Fruit fly (Drosophila melanogaster) whole organism, adult: ENCODE measurements around the gene Octbeta2R.

Experiments used
- CG11617 ChIP-seq: fragments of 200-800 bp; sonication (Bioruptor generic); optimal IDR thresholded peaks from 2 replicates; lab custom pipeline; 2017; ENCODE audit warnings: mild to moderate bottlenecking, missing biosample characterization, missing genetic modification reagents, missing genetic modification characterization
- CG12768 ChIP-seq: fragments of 200-800 bp; sonication (Bioruptor generic); optimal IDR thresholded peaks from 2 replicates; lab custom pipeline; 2017; ENCODE audit warnings: missing biosample characterization, missing genetic modification characterization, mild to moderate bottlenecking, moderate library complexity, missing genetic modification reagents
- CG14711 ChIP-seq: fragments of 200-800 bp; sonication (Bioruptor generic); optimal IDR thresholded peaks from 2 replicates; lab custom pipeline; 2018; ENCODE audit warnings: missing biosample characterization, mild to moderate bottlenecking, missing genetic modification characterization, moderate library complexity
- CG1620 ChIP-seq: fragments of 200-800 bp; sonication (Bioruptor generic); optimal IDR thresholded peaks from 2 replicates; lab custom pipeline; 2016; ENCODE audit warnings: missing biosample characterization, missing genetic modification characterization
- CG33017 ChIP-seq: fragments of 200-800 bp; sonication (Bioruptor generic); optimal IDR thresholded peaks from 2 replicates; lab custom pipeline; 2018; ENCODE audit warnings: missing biosample characterization, mild to moderate bottlenecking, missing genetic modification characterization, moderate library complexity
- CG5204 ChIP-seq: fragments of 200-800 bp; sonication (Bioruptor generic); optimal IDR thresholded peaks from 2 replicates; lab custom pipeline; 2016; ENCODE audit warnings: missing biosample characterization, missing genetic modification characterization
- CG7045 ChIP-seq: fragments of 200-800 bp; sonication (Bioruptor generic); optimal IDR thresholded peaks from 2 replicates; lab custom pipeline; 2017; ENCODE audit warnings: missing biosample characterization, mild to moderate bottlenecking, missing genetic modification characterization
- CG7101 ChIP-seq: fragments of 200-800 bp; sonication (Bioruptor generic); optimal IDR thresholded peaks from 2 replicates; lab custom pipeline; 2018; ENCODE audit warnings: missing biosample characterization, mild to moderate bottlenecking, missing genetic modification characterization, moderate library complexity
- Clk ChIP-seq: fragments of 200-800 bp; sonication (Bioruptor generic); optimal IDR thresholded peaks from 2 replicates; lab custom pipeline; 2017; ENCODE audit warnings: missing biosample characterization, missing genetic modification characterization
- Crg-1 ChIP-seq: fragments of 200-800 bp; sonication (Bioruptor generic); optimal IDR thresholded peaks from 2 replicates; lab custom pipeline; 2016; ENCODE audit warnings: missing biosample characterization, missing genetic modification characterization
- Hr96 ChIP-seq: fragments of 200-800 bp; sonication (Bioruptor generic); optimal IDR thresholded peaks from 2 replicates; lab custom pipeline; 2016; ENCODE audit warnings: missing biosample characterization, missing genetic modification characterization
- Mnt ChIP-seq: fragments of 200-800 bp; sonication (Bioruptor generic); optimal IDR thresholded peaks from 2 replicates; lab custom pipeline; 2016; ENCODE audit warnings: missing biosample characterization, mild to moderate bottlenecking, missing genetic modification characterization
- bab1 ChIP-seq: fragments of 200-800 bp; sonication (Bioruptor generic); optimal IDR thresholded peaks from 3 replicates; lab custom pipeline; 2019; ENCODE audit warnings: missing biosample characterization, mild to moderate bottlenecking, missing genetic modification characterization, moderate library complexity
- cic ChIP-seq: fragments of 200-800 bp; sonication (Bioruptor generic); optimal IDR thresholded peaks from 2 replicates; lab custom pipeline; 2017; ENCODE audit warnings: missing biosample characterization, mild to moderate bottlenecking, missing genetic modification characterization, moderate library complexity
- cnc ChIP-seq, 2 experiments: fragments of >200 bp; optimal IDR thresholded peaks; 2 replicates each; lab custom pipeline; 2017
- kay ChIP-seq: fragments of 200-800 bp; sonication (Bioruptor generic); peaks from one replicate; lab custom pipeline; 2016; ENCODE audit warnings: missing biosample characterization, missing genetic modification characterization, borderline replicate concordance
- ovo ChIP-seq: fragments of 200-800 bp; sonication (Bioruptor generic); optimal IDR thresholded peaks from 2 replicates; lab custom pipeline; 2016; ENCODE audit warnings: missing biosample characterization, missing genetic modification characterization
- pad ChIP-seq: fragments of 200-800 bp; sonication (Bioruptor generic); optimal IDR thresholded peaks from 3 replicates; lab custom pipeline; 2017; ENCODE audit warnings: missing biosample characterization, missing genetic modification characterization, mild to moderate bottlenecking, moderate library complexity, missing genetic modification reagents
- tj ChIP-seq: fragments of 200-800 bp; sonication (Bioruptor generic); optimal IDR thresholded peaks from 3 replicates; lab custom pipeline; 2017; ENCODE audit warnings: missing biosample characterization, mild to moderate bottlenecking, missing genetic modification characterization, moderate library complexity
- toe ChIP-seq: fragments of 200-800 bp; sonication (Bioruptor generic); optimal IDR thresholded peaks from 2 replicates; lab custom pipeline; 2016; ENCODE audit warnings: missing biosample characterization, missing genetic modification characterization

The Octbeta2R gene

dm6 chr3R:12626674-12627382 is 31.3 kb upstream of the Octbeta2R start:
- TF ChIP-seq pad (GFP tag; lab: Kevin White, UChicago): no peak
- no peak for TF ChIP-seq CG7101
- TF ChIP-seq Mnt (GFP tag; lab: Kevin White, UChicago): peak; percentile 54
- TF ChIP-seq CG1620: no peak
- peak; percentile 2 for TF ChIP-seq Hr96 (GFP tag; lab: Kevin White, UChicago)
- TF ChIP-seq toe: peak; percentile 32
- peak; percentile 19 for TF ChIP-seq cic (GFP tag; lab: Kevin White, UChicago)
- TF ChIP-seq CG12768 (GFP tag; lab: Kevin White, UChicago): peak; percentile 3
- TF ChIP-seq ovo: no peak

dm6 chr3R:12624913-12625312 is 29.4 kb upstream of the Octbeta2R start:
- no peak for TF ChIP-seq tj (GFP tag; lab: Kevin White, UChicago)
- TF ChIP-seq CG11617 (GFP tag; lab: Kevin White, UChicago): no peak
- no peak for TF ChIP-seq bab1 (GFP tag; lab: Kevin White, UChicago)
- no peak for TF ChIP-seq CG12768 (GFP tag; lab: Kevin White, UChicago)
- no peak for TF ChIP-seq Mnt (GFP tag; lab: Kevin White, UChicago)
- TF ChIP-seq kay: no peak
- TF ChIP-seq cnc (optimal IDR thresholded peaks at IDR 0.05; lab: Kevin White, UChicago): no peak
- TF ChIP-seq CG1620: no peak
- TF ChIP-seq cic (GFP tag; lab: Kevin White, UChicago): no peak
- no peak for TF ChIP-seq toe
- no peak for TF ChIP-seq CG33017
- no peak for TF ChIP-seq Crg-1

dm6 chr3R:12622778-12623177 is 27.3 kb upstream of the Octbeta2R start:
- no peak for TF ChIP-seq Crg-1
- no peak for TF ChIP-seq bab1 (GFP tag; lab: Kevin White, UChicago)
- no peak for TF ChIP-seq pad (GFP tag; lab: Kevin White, UChicago)
- TF ChIP-seq toe: no peak
- no peak for TF ChIP-seq Clk (GFP tag; lab: Kevin White, UChicago)
- TF ChIP-seq CG33017: no peak
- TF ChIP-seq CG14711 (tag; lab: Kevin White, UChicago): no peak

- no peak for TF ChIP-seq kay
- no peak for TF ChIP-seq Mnt (GFP tag; lab: Kevin White, UChicago)
- no peak for TF ChIP-seq tj (GFP tag; lab: Kevin White, UChicago)
- TF ChIP-seq Clk (GFP tag; lab: Kevin White, UChicago): no peak
- TF ChIP-seq CG7101: no peak
- no peak for TF ChIP-seq CG12768 (GFP tag; lab: Kevin White, UChicago)
- no peak for TF ChIP-seq cic (GFP tag; lab: Kevin White, UChicago)
- TF ChIP-seq pad (GFP tag; lab: Kevin White, UChicago): no peak
- TF ChIP-seq CG5204 (GFP tag; lab: Kevin White, UChicago): no peak
- TF ChIP-seq CG1620: no peak
Observed at dm6 chr3R:12615553-12615952, 20.0 kb upstream of the Octbeta2R start.

dm6 chr3R:12611973-12612372 is 16.4 kb upstream of the Octbeta2R start:
- TF ChIP-seq CG1620: no peak
- no peak for TF ChIP-seq tj (GFP tag; lab: Kevin White, UChicago)
- no peak for TF ChIP-seq Mnt (GFP tag; lab: Kevin White, UChicago)
- TF ChIP-seq Hr96 (GFP tag; lab: Kevin White, UChicago): no peak
- no peak for TF ChIP-seq Crg-1
- no peak for TF ChIP-seq CG7101
- no peak for TF ChIP-seq toe
- TF ChIP-seq CG11617 (GFP tag; lab: Kevin White, UChicago): no peak
- TF ChIP-seq CG5204 (GFP tag; lab: Kevin White, UChicago): no peak

- TF ChIP-seq Mnt (GFP tag; lab: Kevin White, UChicago) (no peak), toe (no peak), CG7045 (GFP tag; lab: Kevin White, UChicago) (no peak), CG1620 (no peak), ovo (no peak), Crg-1 (no peak)
Observed at dm6 chr3R:12595890-12596215, 328 bp upstream of the Octbeta2R start.

dm6 chr3R:12591672-12592071 is 3.9 kb downstream of the Octbeta2R start:
- TF ChIP-seq pad (GFP tag; lab: Kevin White, UChicago) (no peak), ovo (no peak), CG1620 (no peak), CG7101 (no peak), Clk (GFP tag; lab: Kevin White, UChicago) (no peak), cic (GFP tag; lab: Kevin White, UChicago) (no peak), CG12768 (GFP tag; lab: Kevin White, UChicago) (no peak), CG11617 (GFP tag; lab: Kevin White, UChicago) (no peak), Crg-1 (no peak), Hr96 (GFP tag; lab: Kevin White, UChicago) (no peak), bab1 (GFP tag; lab: Kevin White, UChicago) (no peak), CG5204 (GFP tag; lab: Kevin White, UChicago) (no peak), Mnt (GFP tag; lab: Kevin White, UChicago) (no peak), CG14711 (tag; lab: Kevin White, UChicago) (no peak), tj (GFP tag; lab: Kevin White, UChicago) (no peak), CG33017 (no peak), kay (no peak), cnc (optimal IDR thresholded peaks at IDR 0.05; lab: Kevin White, UChicago) (no peak), CG7045 (GFP tag; lab: Kevin White, UChicago) (no peak)
